Fruit fly (Drosophila melanogaster) whole organism, embryonic: ENCODE results near the gene Usp30.

Experiments used
- ATbp ChIP-seq: fragments of 200-800 bp; sonication (Bioruptor generic); optimal IDR thresholded peaks from 2 replicates; lab custom pipeline; 2017; ENCODE audit warnings: missing biosample characterization, mild to moderate bottlenecking, missing genetic modification characterization, missing genetic modification reagents
- Atf6 ChIP-seq: fragments of 200-800 bp; sonication (Bioruptor generic); IDR thresholded peaks from 2 replicates; pipeline ENCODE4 v1.3.6; 2022; ENCODE audit warnings: missing biosample characterization, missing genetic modification characterization
- BtbVII ChIP-seq: fragments of 200-800 bp; sonication (Bioruptor generic); optimal IDR thresholded peaks from 3 replicates; lab custom pipeline; 2017; ENCODE audit warnings: missing biosample characterization, mild to moderate bottlenecking, missing genetic modification characterization
- CG10147 ChIP-seq: fragments of 200-800 bp; sonication (Bioruptor generic); optimal IDR thresholded peaks from 2 replicates; lab custom pipeline; 2019; ENCODE audit warnings: missing biosample characterization, mild to moderate bottlenecking, missing genetic modification characterization, moderate library complexity
- CG12299 ChIP-seq: fragments of 200-800 bp; sonication (Bioruptor generic); optimal IDR thresholded peaks from 2 replicates; lab custom pipeline; 2018; ENCODE audit warnings: missing biosample characterization, mild to moderate bottlenecking, missing genetic modification characterization
- CG12659 ChIP-seq: fragments of 200-800 bp; sonication (Bioruptor generic); optimal IDR thresholded peaks from 3 replicates; lab custom pipeline; 2017; ENCODE audit warnings: mild to moderate bottlenecking, missing biosample characterization, missing genetic modification reagents, missing genetic modification characterization
- CG13296 ChIP-seq: fragments of 200-800 bp; sonication (Bioruptor generic); optimal IDR thresholded peaks from 3 replicates; lab custom pipeline; 2018; ENCODE audit warnings: missing biosample characterization, mild to moderate bottlenecking, missing genetic modification characterization
- CG14965 ChIP-seq: fragments of 200-800 bp; sonication (Bioruptor generic); optimal IDR thresholded peaks from 2 replicates; lab custom pipeline; 2016; ENCODE audit warnings: missing biosample characterization, missing genetic modification characterization, borderline replicate concordance
- CG1602 ChIP-seq: fragments of 200-800 bp; sonication (Bioruptor generic); optimal IDR thresholded peaks from 3 replicates; lab custom pipeline; 2016; ENCODE audit warnings: missing biosample characterization, missing genetic modification characterization
- CG2199 ChIP-seq: fragments of 200-800 bp; sonication (Bioruptor generic); IDR thresholded peaks from 3 replicates; pipeline ENCODE4 v1.3.6; 2022; ENCODE audit warnings: missing biosample characterization, missing genetic modification characterization
- CG6272 ChIP-seq: fragments of 200-800 bp; sonication (Bioruptor generic); IDR thresholded peaks from 2 replicates; pipeline ENCODE4 v1.3.6; 2022; ENCODE audit warnings: missing biosample characterization, missing genetic modification characterization
- CG7372 ChIP-seq: fragments of 200-800 bp; sonication (Bioruptor generic); IDR thresholded peaks from 2 replicates; pipeline ENCODE4 v1.3.6; 2022; ENCODE audit warnings: missing biosample characterization, missing genetic modification characterization
- Camta ChIP-seq: fragments of 200-800 bp; sonication (Bioruptor generic); optimal IDR thresholded peaks from 2 replicates; lab custom pipeline; 2016; ENCODE audit warnings: missing biosample characterization, missing genetic modification characterization
- Dip3 ChIP-seq: fragments of 200-800 bp; sonication (Bioruptor generic); optimal IDR thresholded peaks from 3 replicates; lab custom pipeline; 2016; ENCODE audit warnings: missing biosample characterization, missing genetic modification characterization
- Drgx ChIP-seq: fragments of 200-800 bp; sonication (Bioruptor generic); IDR thresholded peaks from 2 replicates; pipeline ENCODE4 v1.3.6; 2022; ENCODE audit warnings: missing biosample characterization, missing genetic modification characterization
- Fer3 ChIP-seq: fragments of 200-800 bp; sonication (Bioruptor generic); optimal IDR thresholded peaks from 2 replicates; lab custom pipeline; 2018; ENCODE audit warnings: missing biosample characterization, mild to moderate bottlenecking, missing genetic modification characterization, moderate library complexity
- HmgD ChIP-seq: fragments of 200-800 bp; sonication (Bioruptor generic); optimal IDR thresholded peaks from 3 replicates; lab custom pipeline; 2016; ENCODE audit warnings: missing biosample characterization, missing genetic modification characterization
- MESR4 ChIP-seq: fragments of 200-800 bp; sonication (Bioruptor generic); optimal IDR thresholded peaks from 2 replicates; lab custom pipeline; 2018; ENCODE audit warnings: missing biosample characterization, mild to moderate bottlenecking, missing genetic modification characterization, moderate library complexity
- Ptx1 ChIP-seq: fragments of 200-800 bp; sonication (Bioruptor generic); IDR thresholded peaks from 2 replicates; pipeline ENCODE4 v1.3.6; 2022; ENCODE audit warnings: missing biosample characterization, missing genetic modification characterization
- Rfx ChIP-seq: fragments of 200-800 bp; sonication (Bioruptor generic); IDR thresholded peaks from 2 replicates; pipeline ENCODE4 v1.3.6; 2022; ENCODE audit warnings: missing biosample characterization, missing genetic modification characterization
- Side ChIP-seq: fragments of 200-800 bp; sonication (Bioruptor generic); optimal IDR thresholded peaks from 2 replicates; lab custom pipeline; 2016; ENCODE audit warnings: missing biosample characterization, missing genetic modification characterization
- ash1 ChIP-seq: fragments of 200-800 bp; sonication (Bioruptor generic); optimal IDR thresholded peaks from 2 replicates; lab custom pipeline; 2018; ENCODE audit warnings: missing biosample characterization, mild to moderate bottlenecking, missing genetic modification characterization
- cato ChIP-seq: fragments of 200-800 bp; sonication (Bioruptor generic); optimal IDR thresholded peaks from 2 replicates; lab custom pipeline; 2016; ENCODE audit warnings: missing biosample characterization, missing genetic modification characterization, borderline replicate concordance
- dpn ChIP-seq, 2 experiments: fragments of 200-800 bp; sonication (Bioruptor generic); optimal IDR thresholded peaks; 3 replicates each; lab custom pipeline; 2016; ENCODE audit warnings: missing biosample characterization in 2 of 2, missing genetic modification characterization in 2 of 2
- esg ChIP-seq: fragments of 200-800 bp; sonication (Bioruptor generic); conservative IDR thresholded peaks from 2 replicates; pipeline ENCODE4 v1.3.6; 2022; ENCODE audit warnings: missing biosample characterization, missing genetic modification characterization
- fd102C ChIP-seq: fragments of 200-800 bp; sonication (Bioruptor generic); optimal IDR thresholded peaks from 2 replicates; lab custom pipeline; 2018; ENCODE audit warnings: missing biosample characterization, mild to moderate bottlenecking, missing genetic modification characterization, moderate library complexity
- gcm ChIP-seq: fragments of 200-800 bp; sonication (Bioruptor generic); optimal IDR thresholded peaks from 2 replicates; lab custom pipeline; 2019; ENCODE audit warnings: missing biosample characterization, mild to moderate bottlenecking, missing genetic modification characterization, moderate library complexity
- gem ChIP-seq: fragments of 200-800 bp; sonication (Bioruptor generic); optimal IDR thresholded peaks from 2 replicates; lab custom pipeline; 2019; ENCODE audit warnings: missing biosample characterization, mild to moderate bottlenecking, missing genetic modification characterization, moderate library complexity
- gfzf ChIP-seq: fragments of 200-800 bp; sonication (Bioruptor generic); optimal IDR thresholded peaks from 2 replicates; lab custom pipeline; 2016; ENCODE audit warnings: missing biosample characterization, mild to moderate bottlenecking, missing genetic modification characterization, moderate library complexity
- h ChIP-seq: fragments of >200 bp; optimal IDR thresholded peaks from 2 replicates; lab custom pipeline; 2017
- ham ChIP-seq: fragments of 200-800 bp; sonication (Bioruptor generic); IDR thresholded peaks from 2 replicates; pipeline ENCODE4 v1.3.6; 2022; ENCODE audit warnings: missing biosample characterization, missing genetic modification characterization
- her ChIP-seq: fragments of 200-800 bp; sonication (Bioruptor generic); optimal IDR thresholded peaks from 2 replicates; lab custom pipeline; 2016; ENCODE audit warnings: missing biosample characterization, missing genetic modification characterization
- hth ChIP-seq: fragments of >200 bp; optimal IDR thresholded peaks from 2 replicates; lab custom pipeline; 2017; ENCODE audit warnings: inconsistent platforms
- ind ChIP-seq: fragments of 200-800 bp; sonication (Bioruptor generic); optimal IDR thresholded peaks from 3 replicates; lab custom pipeline; 2016; ENCODE audit warnings: missing biosample characterization, missing genetic modification characterization
- jigr1 ChIP-seq: fragments of 200-800 bp; sonication (Bioruptor generic); IDR thresholded peaks from 3 replicates; pipeline ENCODE4 v1.3.6; 2022; ENCODE audit warnings: missing biosample characterization, missing genetic modification characterization
- pfk ChIP-seq: fragments of 200-800 bp; sonication (Bioruptor generic); optimal IDR thresholded peaks from 2 replicates; lab custom pipeline; 2018; ENCODE audit warnings: missing biosample characterization, mild to moderate bottlenecking, missing genetic modification characterization, moderate library complexity
- prd ChIP-seq, 3 experiments: fragments of >200 bp in 2 of 3; fragments of 200-800 bp in 1 of 3; sonication (Bioruptor generic) in 1 of 3; optimal IDR thresholded peaks in 2 of 3; IDR thresholded peaks in 1 of 3; 2 replicates in 2 of 3; 3 replicates in 1 of 3; pipeline versions ENCODE4 v1.3.6 to Lab custom; 2017 to 2022; ENCODE audit warnings: missing biosample characterization in 1 of 3, missing genetic modification characterization in 1 of 3
- rib ChIP-seq: fragments of 200-800 bp; sonication (Bioruptor generic); IDR thresholded peaks from 2 replicates; pipeline ENCODE4 v1.3.6; 2022; ENCODE audit warnings: missing biosample characterization, missing genetic modification characterization
- sd ChIP-seq: fragments of 200-800 bp; sonication (Bioruptor generic); optimal IDR thresholded peaks from 3 replicates; lab custom pipeline; 2018; ENCODE audit warnings: missing biosample characterization, mild to moderate bottlenecking, missing genetic modification characterization, moderate library complexity
- slbo ChIP-seq: fragments of 200-800 bp; sonication (Bioruptor generic); IDR thresholded peaks from 2 replicates; pipeline ENCODE4 v1.3.6; 2022; ENCODE audit warnings: missing biosample characterization, missing genetic modification characterization
- so ChIP-seq: fragments of 200-800 bp; sonication (Bioruptor generic); IDR thresholded peaks from 3 replicates; pipeline ENCODE4 v1.3.6; 2022; ENCODE audit warnings: missing biosample characterization, missing genetic modification characterization
- ssp ChIP-seq: fragments of 200-800 bp; sonication (Bioruptor generic); IDR thresholded peaks from 2 replicates; pipeline ENCODE4 v1.3.6; 2022; ENCODE audit warnings: missing biosample characterization, missing genetic modification characterization
- toy ChIP-seq: fragments of 200-800 bp; sonication (Bioruptor generic); IDR thresholded peaks from 2 replicates; pipeline ENCODE4 v1.3.6; 2022; ENCODE audit warnings: missing biosample characterization, missing genetic modification characterization
- vnd ChIP-seq: fragments of 200-800 bp; sonication (Bioruptor generic); IDR thresholded peaks from 3 replicates; pipeline ENCODE4 v1.3.6; 2022; ENCODE audit warnings: missing biosample characterization, missing genetic modification characterization; ENCODE audit not compliant: partially characterized antibody
- zen2 ChIP-seq: fragments of 200-800 bp; sonication (Bioruptor generic); IDR thresholded peaks from 3 replicates; pipeline ENCODE4 v1.3.6; 2022; ENCODE audit warnings: missing biosample characterization, missing genetic modification characterization; ENCODE audit not compliant: partially characterized antibody

Gene Usp30

dm6 chrX:5899241-5900145, 19.9 kb upstream of the Usp30 start (continued):
- TF ChIP-seq gcm (GFP tag; lab: Kevin White, UChicago) (no peak), pfk (GFP tag; lab: Kevin White, UChicago) (peak; percentile 15)
- TF ChIP-seq, all 482 proteins: peak for 98

DNA sequence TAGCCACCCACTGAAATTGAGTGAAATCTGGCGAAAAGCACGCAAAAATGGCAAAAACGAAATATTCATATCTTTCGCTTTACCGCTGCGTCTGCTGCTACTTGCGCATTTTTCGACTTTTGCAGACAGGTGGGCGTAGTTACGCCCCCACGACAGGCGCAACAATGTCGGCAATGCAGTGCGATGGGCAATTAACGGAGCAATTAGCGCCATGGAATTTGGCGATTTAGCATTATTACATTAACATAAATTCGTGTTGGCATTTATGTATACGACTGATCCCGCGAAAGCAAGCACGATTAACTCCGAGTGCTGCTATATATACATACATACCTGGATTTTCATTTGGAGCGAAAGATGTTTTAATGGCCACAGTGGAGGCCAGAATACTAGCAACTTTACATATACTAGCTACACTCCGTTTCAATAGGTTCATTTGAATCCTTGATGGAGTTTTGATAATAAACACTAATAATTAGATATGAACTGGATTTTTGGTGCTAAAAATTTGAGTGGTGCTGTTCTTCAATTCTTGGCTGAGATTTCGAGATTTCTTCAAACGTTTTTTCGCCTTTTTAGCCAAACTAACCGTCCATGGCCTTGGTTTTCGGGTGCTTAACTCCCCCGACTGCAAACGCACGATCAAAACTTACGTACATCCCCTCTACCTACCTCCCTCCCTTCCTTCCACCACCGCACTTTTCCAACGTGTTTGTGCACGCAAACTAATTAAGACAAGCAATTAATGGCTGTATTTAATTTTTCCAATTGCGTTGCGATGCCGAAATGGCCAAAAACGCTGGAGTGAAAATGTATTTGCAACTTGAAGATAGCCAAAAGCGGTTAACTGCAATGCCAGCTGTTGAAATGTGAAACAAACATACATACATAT, 17.5 kb upstream of the Usp30 start:
- TF ChIP-seq fd102C (GFP tag; lab: Kevin White, UChicago) (no peak), ssp (GFP tag; lab: Robert Waterston, UW) (no peak), CG1602 (peak; percentile 17), toy (GFP tag; lab: Robert Waterston, UW) (no peak), CG12299 (tag; lab: Kevin White, UChicago) (no peak), slbo (GFP tag; lab: Robert Waterston, UW) (peak; percentile 39; the same call in 1 of the 2 replicates), Rfx (GFP tag; lab: Robert Waterston, UW) (peak; percentile 31; the same call in 1 of the 2 replicates), cato (GFP tag; lab: Kevin White, UChicago) (no peak), rib (GFP tag; lab: Robert Waterston, UW) (no peak), CG14965 (GFP tag; lab: Kevin White, UChicago) (no peak), Ptx1 (GFP tag; lab: Robert Waterston, UW) (peak; percentile 33; the same call in 1 of the 2 replicates), dpn (GFP tag; optimal IDR thresholded peaks at IDR 0.05; lab: Kevin White, UChicago) (peak in 1 of 2 experiments; percentile 39), HmgD (GFP tag; lab: Kevin White, UChicago) (no peak), jigr1 (GFP tag; lab: Robert Waterston, UW) (no peak), Drgx (peak; percentile 53; the same call in 1 of the 2 replicates), Atf6 (0 out of 2 replicates have a peak, but pooled peaks have one; percentile 36), BtbVII (GFP tag; lab: Kevin White, UChicago) (peak; percentile 6), CG12659 (peak; percentile 14), gfzf (GFP tag; lab: Kevin White, UChicago) (no peak), ind (peak; percentile 8), hth (lab: Kevin White, UChicago) (no peak), CG2199 (GFP tag; lab: Robert Waterston, UW) (no peak), CG7372 (GFP tag; lab: Robert Waterston, UW) (no peak), MESR4 (GFP tag; lab: Kevin White, UChicago) (no peak), CG13296 (GFP tag; lab: Kevin White, UChicago) (no peak), h (lab: Kevin White, UChicago) (no peak), CG10147 (GFP tag; lab: Kevin White, UChicago) (no peak), gem (tag; lab: Kevin White, UChicago) (peak; percentile 53), vnd (GFP tag; lab: Robert Waterston, UW) (no peak), so (GFP tag; lab: Robert Waterston, UW) (no peak), ATbp (GFP tag; lab: Kevin White, UChicago) (no peak), Dip3 (GFP tag; lab: Kevin White, UChicago) (no peak), Side (GFP tag; lab: Kevin White, UChicago) (no peak), zen2 (GFP tag; lab: Robert Waterston, UW) (no peak), CG6272 (GFP tag; lab: Robert Waterston, UW) (no peak), sd (tag; lab: Kevin White, UChicago) (no peak), ash1 (no peak), her (GFP tag; lab: Kevin White, UChicago) (no peak), esg (GFP tag; lab: Robert Waterston, UW) (no peak), ham (no peak), Camta (no peak), prd (optimal IDR thresholded peaks at IDR 0.05; lab: Kevin White, UChicago) (no peak), prd (GFP tag; IDR thresholded peaks at IDR 0.05; lab: Robert Waterston, UW) (peak; percentile 65; the same call in 2 of the 3 replicates), Fer3 (tag; lab: Kevin White, UChicago) (no peak)
